Worm (Caenorhabditis elegans): Measurements from ENCODE around the gene C27D6.15.

The C27D6.15 gene

DNA sequence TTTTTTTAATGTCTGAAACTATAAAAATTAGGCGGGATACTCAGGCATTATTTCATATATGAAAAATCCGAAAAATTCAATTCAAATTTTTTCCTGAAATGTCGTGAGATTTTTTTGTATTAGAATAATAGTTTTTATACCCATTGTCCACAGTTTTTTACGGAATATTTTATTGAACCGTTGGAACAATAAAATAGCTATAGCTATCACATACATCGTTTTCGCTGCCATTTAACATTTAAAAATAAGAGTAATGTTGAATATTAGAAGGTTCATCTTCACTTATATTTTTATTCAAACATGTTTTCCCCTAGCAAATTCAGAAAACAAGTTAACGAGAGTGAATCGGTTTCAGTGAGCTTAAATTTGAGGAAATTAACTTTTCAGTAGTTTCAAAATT is at the start of gene C27D6.15:
Gene C27D6.15, plus strand, starts transcription at position 301 of the 400 bp plus-strand sequence.
- TF ChIP-seq F49E8.2 (tag; optimal IDR thresholded peaks at IDR 0.05; ENCODE audit: insufficient read depth) (no peak), F22D6.2 (tag; optimal IDR thresholded peaks at IDR 0.05) (no peak), lsl-1 (GFP tag; optimal IDR thresholded peaks at IDR 0.05) (no peak), ama-1 (optimal IDR thresholded peaks at IDR 0.05) (no peak), ama-1 (GFP tag; optimal IDR thresholded peaks at IDR 0.05) (no peak), attf-6 (GFP tag; IDR thresholded peaks at IDR 0.05) (no peak)

DNA sequence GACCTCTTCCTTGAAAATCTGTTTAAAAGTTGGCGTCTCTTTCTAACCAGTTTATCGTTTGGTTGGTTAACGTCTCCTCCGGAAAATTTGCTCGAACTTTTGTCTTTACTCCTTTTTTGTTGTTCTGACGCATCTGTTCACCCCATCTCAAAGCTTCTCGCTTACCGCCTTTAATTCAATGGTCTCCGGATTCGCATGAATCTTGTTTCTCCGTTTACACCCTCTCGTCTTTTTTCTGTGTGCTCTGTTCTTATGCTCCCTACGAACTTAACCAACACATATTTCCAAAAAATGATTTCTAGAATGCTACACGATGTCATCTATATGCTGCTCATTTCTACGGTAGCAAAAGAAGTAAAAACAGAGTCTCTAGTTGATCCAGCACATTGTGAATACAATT is 41.6 kb upstream of the C27D6.15 start, which contains the start of gene lgc-56:
Gene lgc-56, plus strand, starts transcription at position 301 of the 400 bp plus-strand sequence.
- TF ChIP-seq Y53G8AR.9 (GFP tag; conservative IDR thresholded peaks at IDR 0.05) = no peak
- no peak for TF ChIP-seq nfya-1 (tag; optimal IDR thresholded peaks at IDR 0.05; ENCODE audit: borderline replicate concordance, insufficient read depth)
- TF ChIP-seq aptf-3 (GFP tag; IDR thresholded peaks at IDR 0.05) = no peak
- no peak for TF ChIP-seq dpl-1 (GFP tag; optimal IDR thresholded peaks at IDR 0.05)
- TF ChIP-seq B0336.3 (GFP tag; IDR thresholded peaks at IDR 0.05) = no peak
- TF ChIP-seq aptf-2 (GFP tag; conservative IDR thresholded peaks at IDR 0.05) = no peak
- no peak for TF ChIP-seq madf-10 (tag; optimal IDR thresholded peaks at IDR 0.05)
- TF ChIP-seq tbx-9 (tag; optimal IDR thresholded peaks at IDR 0.05; ENCODE audit: borderline replicate concordance) = no peak
- TF ChIP-seq madf-3 (GFP tag; IDR thresholded peaks at IDR 0.05) = no peak
- no peak for TF ChIP-seq ceh-40 (GFP tag; IDR thresholded peaks at IDR 0.05)
- TF ChIP-seq ztf-26 (tag; optimal IDR thresholded peaks at IDR 0.05) = no peak
- TF ChIP-seq repo-1 (tag; optimal IDR thresholded peaks at IDR 0.05) = no peak
- TF ChIP-seq atf-7 (tag; optimal IDR thresholded peaks at IDR 0.05) = no peak
- no peak for TF ChIP-seq ztf-25 (GFP tag; IDR thresholded peaks at IDR 0.05)
- no peak for TF ChIP-seq gei-17 (GFP tag; optimal IDR thresholded peaks at IDR 0.05)
- TF ChIP-seq bed-2 (GFP tag; IDR thresholded peaks at IDR 0.05) = no peak
- no peak for TF ChIP-seq chd-7 (tag; optimal IDR thresholded peaks at IDR 0.05)

- TF ChIP-seq ZK185.1 (tag; optimal IDR thresholded peaks at IDR 0.05; ENCODE audit: poor library complexity, severe bottlenecking) (no peak), dox-1 (GFP tag; IDR thresholded peaks at IDR 0.05) (no peak), ztf-25 (GFP tag; IDR thresholded peaks at IDR 0.05) (no peak), zim-3 (tag; optimal IDR thresholded peaks at IDR 0.05) (no peak), ccch-3 (GFP tag; optimal IDR thresholded peaks at IDR 0.05) (no peak), tbx-9 (tag; optimal IDR thresholded peaks at IDR 0.05; ENCODE audit: borderline replicate concordance) (no peak)
Measured at ce11 chrII:5131800-5132199, 39.9 kb upstream of the C27D6.15 start.

ce11 chrII:5136296-5136767 is 35.4 kb upstream of the C27D6.15 start, which contains the start of gene F58A6.2:
F58A6.2 (plus strand) TSS chrII:5136717.
- TF ChIP-seq akir-1 (GFP tag; optimal IDR thresholded peaks at IDR 0.05) (no peak), bed-2 (GFP tag; IDR thresholded peaks at IDR 0.05) (no peak), unc-130 (GFP tag; optimal IDR thresholded peaks at IDR 0.05) (no peak), lin-40 (tag; optimal IDR thresholded peaks at IDR 0.05) (no peak), tbx-9 (tag; optimal IDR thresholded peaks at IDR 0.05; ENCODE audit: borderline replicate concordance) (no peak), mes-4 (tag; optimal IDR thresholded peaks at IDR 0.05) (no peak), egrh-3 (GFP tag; IDR thresholded peaks at IDR 0.05) (no peak), snpc-4 (GFP tag; optimal IDR thresholded peaks at IDR 0.05) (no peak), snpc-4 (tag; optimal IDR thresholded peaks at IDR 0.05) (no peak), lin-26 (GFP tag; IDR thresholded peaks at IDR 0.05) (no peak), F57C9.4 (tag; optimal IDR thresholded peaks at IDR 0.05) (no peak), efl-1 (GFP tag; optimal IDR thresholded peaks at IDR 0.05) (no peak), lin-54 (GFP tag; optimal IDR thresholded peaks at IDR 0.05) (no peak), ztf-22 (GFP tag; optimal IDR thresholded peaks at IDR 0.05) (no peak), repo-1 (tag; optimal IDR thresholded peaks at IDR 0.05) (no peak), hsf-1 (GFP tag; IDR thresholded peaks at IDR 0.05) (no peak), zim-3 (tag; optimal IDR thresholded peaks at IDR 0.05) (no peak), Y79H2A.3 (GFP tag; conservative IDR thresholded peaks at IDR 0.05) (no peak), ama-1 (optimal IDR thresholded peaks at IDR 0.05) (no peak), ama-1 (GFP tag; optimal IDR thresholded peaks at IDR 0.05) (no peak)
